Fruit fly (Drosophila melanogaster) whole organism, embryonic: ENCODE results near the gene rngo.
A peak's percentile ranks its signal among the peaks of the same experiment; 100 is the strongest.

Experiments used
- Adf1 ChIP-seq: fragments of 200-800 bp; sonication (Bioruptor generic); IDR thresholded peaks from 2 replicates; pipeline ENCODE4 v1.3.6; 2022; ENCODE audit warnings: missing biosample characterization, missing genetic modification characterization
- Atf6 ChIP-seq: fragments of 200-800 bp; sonication (Bioruptor generic); IDR thresholded peaks from 2 replicates; pipeline ENCODE4 v1.3.6; 2022; ENCODE audit warnings: missing biosample characterization, missing genetic modification characterization
- CG10979 ChIP-seq: fragments of 200-800 bp; sonication (Bioruptor generic); optimal IDR thresholded peaks from 2 replicates; lab custom pipeline; 2018; ENCODE audit warnings: missing biosample characterization, mild to moderate bottlenecking, missing genetic modification characterization, moderate library complexity
- CG12299 ChIP-seq: fragments of 200-800 bp; sonication (Bioruptor generic); optimal IDR thresholded peaks from 2 replicates; lab custom pipeline; 2018; ENCODE audit warnings: missing biosample characterization, mild to moderate bottlenecking, missing genetic modification characterization
- CG14014 ChIP-seq: fragments of 200-800 bp; sonication (Bioruptor generic); IDR thresholded peaks from 2 replicates; pipeline ENCODE4 v1.3.6; 2022; ENCODE audit warnings: missing biosample characterization, missing genetic modification characterization
- CG15514 ChIP-seq: fragments of 200-800 bp; sonication (Bioruptor generic); optimal IDR thresholded peaks from 3 replicates; lab custom pipeline; 2017; ENCODE audit warnings: missing biosample characterization, missing genetic modification characterization, mild to moderate bottlenecking, moderate library complexity, missing genetic modification reagents
- CG1602 ChIP-seq: fragments of 200-800 bp; sonication (Bioruptor generic); optimal IDR thresholded peaks from 3 replicates; lab custom pipeline; 2016; ENCODE audit warnings: missing biosample characterization, missing genetic modification characterization
- CG16863 ChIP-seq: fragments of 200-800 bp; sonication (Bioruptor generic); optimal IDR thresholded peaks from 3 replicates; lab custom pipeline; 2016; ENCODE audit warnings: missing biosample characterization, missing genetic modification characterization
- CG17385 ChIP-seq: fragments of 200-800 bp; sonication (Bioruptor generic); optimal IDR thresholded peaks from 3 replicates; lab custom pipeline; 2018; ENCODE audit warnings: missing biosample characterization, mild to moderate bottlenecking, missing genetic modification characterization
- CG17612 ChIP-seq: fragments of 200-800 bp; sonication (Bioruptor generic); IDR thresholded peaks from 2 replicates; pipeline ENCODE4 v1.3.6; 2022; ENCODE audit warnings: missing biosample characterization, missing genetic modification characterization
- CG2129 ChIP-seq: fragments of 200-800 bp; sonication (Bioruptor generic); IDR thresholded peaks from 2 replicates; pipeline ENCODE4 v1.3.6; 2022; ENCODE audit warnings: missing biosample characterization, missing genetic modification characterization; ENCODE audit not compliant: partially characterized antibody
- CG30020 ChIP-seq: fragments of 200-800 bp; optimal IDR thresholded peaks from 2 replicates; lab custom pipeline; 2019; ENCODE audit warnings: missing biosample characterization, mild to moderate bottlenecking, missing genetic modification characterization, moderate library complexity
- CG30403 ChIP-seq: fragments of 200-800 bp; sonication (Bioruptor generic); optimal IDR thresholded peaks from 3 replicates; lab custom pipeline; 2016; ENCODE audit warnings: missing biosample characterization, missing genetic modification characterization
- CG32767 ChIP-seq: fragments of 200-800 bp; sonication (Bioruptor generic); IDR thresholded peaks from 2 replicates; pipeline ENCODE4 v1.3.6; 2022; ENCODE audit warnings: missing biosample characterization, missing genetic modification characterization
- CG3407 ChIP-seq: fragments of 200-800 bp; sonication (Bioruptor generic); optimal IDR thresholded peaks from 2 replicates; lab custom pipeline; 2018; ENCODE audit warnings: missing biosample characterization, mild to moderate bottlenecking, missing genetic modification characterization
- CG34422 ChIP-seq: fragments of 200-800 bp; sonication (Bioruptor generic); IDR thresholded peaks from 3 replicates; pipeline ENCODE4 v1.3.6; 2022; ENCODE audit warnings: missing biosample characterization, missing genetic modification characterization
- CG4617 ChIP-seq: fragments of 200-800 bp; sonication (Bioruptor generic); optimal IDR thresholded peaks from 3 replicates; lab custom pipeline; 2016; ENCODE audit warnings: missing biosample characterization, missing genetic modification characterization, borderline replicate concordance
- CG5953 ChIP-seq: fragments of 200-800 bp; sonication (Bioruptor generic); IDR thresholded peaks from 2 replicates; pipeline ENCODE4 v1.3.6; 2022; ENCODE audit warnings: missing biosample characterization, missing genetic modification characterization
- CG6254 ChIP-seq: fragments of 200-800 bp; sonication (Bioruptor generic); optimal IDR thresholded peaks from 3 replicates; lab custom pipeline; 2017; ENCODE audit warnings: mild to moderate bottlenecking, missing biosample characterization, missing genetic modification reagents, missing genetic modification characterization
- CG8359 ChIP-seq: fragments of 200-800 bp; sonication (Bioruptor generic); optimal IDR thresholded peaks from 2 replicates; lab custom pipeline; 2017; ENCODE audit warnings: missing biosample characterization, mild to moderate bottlenecking, missing genetic modification characterization, borderline replicate concordance
- CG8944 ChIP-seq: fragments of 200-800 bp; sonication (Bioruptor generic); optimal IDR thresholded peaks from 3 replicates; lab custom pipeline; 2016; ENCODE audit warnings: missing biosample characterization, missing genetic modification characterization
- D ChIP-seq, 2 experiments: fragments of 200-800 bp in 1 of 2; fragments of >200 bp in 1 of 2; sonication (Bioruptor generic) in 1 of 2; optimal IDR thresholded peaks; 2 replicates in 1 of 2; 3 replicates in 1 of 2; lab custom pipeline; 2017; ENCODE audit warnings: mild to moderate bottlenecking in 1 of 2, missing biosample characterization in 1 of 2, missing genetic modification characterization in 1 of 2, missing genetic modification reagents in 1 of 2
- Doc2 ChIP-seq: fragments of 200-800 bp; sonication (Bioruptor generic); IDR thresholded peaks from 2 replicates; pipeline ENCODE4 v1.3.6; 2022; ENCODE audit warnings: missing biosample characterization, missing genetic modification characterization
- Dref ChIP-seq: fragments of 200-800 bp; sonication (Bioruptor generic); IDR thresholded peaks from 2 replicates; pipeline ENCODE4 v1.3.6; 2022; ENCODE audit warnings: missing biosample characterization, missing genetic modification characterization
- HLH54F ChIP-seq: fragments of 200-800 bp; sonication (Bioruptor generic); optimal IDR thresholded peaks from 3 replicates; lab custom pipeline; 2016; ENCODE audit warnings: missing biosample characterization, missing genetic modification characterization
- Hand ChIP-seq: fragments of 200-800 bp; sonication (Bioruptor generic); optimal IDR thresholded peaks from 2 replicates; lab custom pipeline; 2017; ENCODE audit warnings: mild to moderate bottlenecking, missing biosample characterization, missing genetic modification reagents, missing genetic modification characterization
- Myb ChIP-seq: fragments of 200-800 bp; sonication (Bioruptor generic); optimal IDR thresholded peaks from 2 replicates; lab custom pipeline; 2016; ENCODE audit warnings: missing biosample characterization, missing genetic modification characterization
- NC2α ChIP-seq: fragments of 200-800 bp; sonication (Bioruptor generic); optimal IDR thresholded peaks from 2 replicates; lab custom pipeline; 2016; ENCODE audit warnings: missing biosample characterization, missing genetic modification characterization
- NK7.1 ChIP-seq: fragments of 200-800 bp; sonication (Bioruptor generic); optimal IDR thresholded peaks from 3 replicates; lab custom pipeline; 2016; ENCODE audit warnings: missing biosample characterization, missing genetic modification characterization
- Sox102F ChIP-seq: fragments of 200-800 bp; sonication (Bioruptor generic); optimal IDR thresholded peaks from 2 replicates; lab custom pipeline; 2018; ENCODE audit warnings: missing biosample characterization, mild to moderate bottlenecking, missing genetic modification characterization, moderate library complexity
- Sry-δ ChIP-seq: fragments of 200-800 bp; sonication (Bioruptor generic); optimal IDR thresholded peaks from 2 replicates; lab custom pipeline; 2016; ENCODE audit warnings: missing biosample characterization, missing genetic modification characterization
- Taf1 ChIP-seq: fragments of 200-800 bp; sonication (Bioruptor generic); IDR thresholded peaks from 2 replicates; pipeline ENCODE4 v1.3.6; 2022; ENCODE audit warnings: missing biosample characterization, missing genetic modification characterization
- Vsx1 ChIP-seq: fragments of 200-800 bp; sonication (Bioruptor generic); optimal IDR thresholded peaks from 2 replicates; lab custom pipeline; 2017; ENCODE audit warnings: missing biosample characterization, mild to moderate bottlenecking, missing genetic modification characterization, missing genetic modification reagents
- da ChIP-seq: fragments of 200-800 bp; sonication (Bioruptor generic); optimal IDR thresholded peaks from 2 replicates; lab custom pipeline; 2016; ENCODE audit warnings: missing biosample characterization, missing genetic modification characterization
- danr ChIP-seq: fragments of 200-800 bp; sonication (Bioruptor generic); IDR thresholded peaks from 2 replicates; pipeline ENCODE4 v1.3.6; 2022; ENCODE audit warnings: missing biosample characterization, missing genetic modification characterization
- exex ChIP-seq: fragments of 200-800 bp; sonication (Bioruptor generic); optimal IDR thresholded peaks from 4 replicates; lab custom pipeline; 2018; ENCODE audit warnings: missing biosample characterization, mild to moderate bottlenecking, missing genetic modification characterization, moderate library complexity
- eyg ChIP-seq: fragments of 200-800 bp; sonication (Bioruptor generic); optimal IDR thresholded peaks from 3 replicates; lab custom pipeline; 2016; ENCODE audit warnings: missing biosample characterization, missing genetic modification characterization
- fd64A ChIP-seq: fragments of 200-800 bp; sonication (Bioruptor generic); optimal IDR thresholded peaks from 3 replicates; lab custom pipeline; 2018; ENCODE audit warnings: missing biosample characterization, mild to moderate bottlenecking, missing genetic modification characterization
- ind ChIP-seq: fragments of 200-800 bp; sonication (Bioruptor generic); optimal IDR thresholded peaks from 3 replicates; lab custom pipeline; 2016; ENCODE audit warnings: missing biosample characterization, missing genetic modification characterization
- inv ChIP-seq: fragments of 200-800 bp; sonication (Bioruptor generic); IDR thresholded peaks from 2 replicates; pipeline ENCODE4 v1.3.6; 2022; ENCODE audit warnings: missing biosample characterization, missing genetic modification characterization; ENCODE audit not compliant: partially characterized antibody
- lilli ChIP-seq: fragments of 200-800 bp; sonication (Bioruptor generic); optimal IDR thresholded peaks from 3 replicates; lab custom pipeline; 2016; ENCODE audit warnings: missing biosample characterization, missing genetic modification characterization
- lmd ChIP-seq: fragments of 200-800 bp; sonication (Bioruptor generic); IDR thresholded peaks from 2 replicates; pipeline ENCODE4 v1.3.6; 2022; ENCODE audit warnings: missing biosample characterization, missing genetic modification characterization
- nmo ChIP-seq: fragments of 200-800 bp; sonication (Bioruptor generic); optimal IDR thresholded peaks from 2 replicates; lab custom pipeline; 2018; ENCODE audit warnings: missing biosample characterization, mild to moderate bottlenecking, missing genetic modification characterization, moderate library complexity
- pita ChIP-seq: fragments of 200-800 bp; sonication (Bioruptor generic); optimal IDR thresholded peaks from 2 replicates; lab custom pipeline; 2017; ENCODE audit warnings: missing biosample characterization, mild to moderate bottlenecking, missing genetic modification characterization
- pzg ChIP-seq: fragments of 200-800 bp; sonication (Bioruptor generic); optimal IDR thresholded peaks from 3 replicates; lab custom pipeline; 2018; ENCODE audit warnings: missing biosample characterization, mild to moderate bottlenecking, missing genetic modification characterization, moderate library complexity
- ro ChIP-seq: fragments of 200-800 bp; sonication (Bioruptor generic); IDR thresholded peaks from 2 replicates; pipeline ENCODE4 v1.3.6; 2022; ENCODE audit warnings: missing biosample characterization, missing genetic modification characterization
- sim ChIP-seq: fragments of 200-800 bp; sonication (Bioruptor generic); IDR thresholded peaks from 2 replicates; pipeline ENCODE4 v1.3.6; 2022; ENCODE audit warnings: missing biosample characterization, missing genetic modification characterization
- sisA ChIP-seq: fragments of 200-800 bp; sonication (Bioruptor generic); IDR thresholded peaks from 2 replicates; pipeline ENCODE4 v1.3.6; 2022; ENCODE audit warnings: missing biosample characterization, missing genetic modification characterization
- so ChIP-seq: fragments of 200-800 bp; sonication (Bioruptor generic); IDR thresholded peaks from 3 replicates; pipeline ENCODE4 v1.3.6; 2022; ENCODE audit warnings: missing biosample characterization, missing genetic modification characterization
- ssp ChIP-seq: fragments of 200-800 bp; sonication (Bioruptor generic); IDR thresholded peaks from 2 replicates; pipeline ENCODE4 v1.3.6; 2022; ENCODE audit warnings: missing biosample characterization, missing genetic modification characterization
- yki ChIP-seq: fragments of >200 bp; optimal IDR thresholded peaks from 3 replicates; lab custom pipeline; 2018
- zfh1 ChIP-seq: fragments of 200-800 bp; sonication (Bioruptor generic); IDR thresholded peaks from 3 replicates; pipeline ENCODE4 v1.3.6; 2022; ENCODE audit warnings: missing biosample characterization, missing genetic modification characterization

The rngo gene

DNA sequence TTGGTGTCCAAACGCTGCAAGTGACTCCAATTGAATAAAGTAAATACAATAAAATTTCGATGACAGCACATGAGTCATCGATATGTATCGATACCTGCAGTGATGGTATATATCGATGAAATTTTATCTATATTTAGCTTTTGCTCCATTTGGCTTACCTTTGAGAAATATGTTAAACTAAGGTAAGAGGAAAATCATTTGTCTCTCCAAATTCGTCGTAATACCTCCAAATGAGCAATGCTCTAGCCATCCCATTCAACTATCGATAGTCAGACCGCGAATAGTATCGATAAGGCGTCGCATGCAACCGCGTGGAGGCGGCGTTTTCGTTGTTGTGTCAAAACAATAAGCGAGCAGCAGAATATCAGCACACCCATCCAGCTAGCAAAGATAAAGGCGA, at the start of gene rngo, which contains the start of gene Cdc50 (continued):
- TF ChIP-seq D (optimal IDR thresholded peaks at IDR 0.05; lab: Kevin White, UChicago) (no peak), D (GFP tag; optimal IDR thresholded peaks at IDR 0.05; lab: Kevin White, UChicago) (no peak), CG12299 (tag; lab: Kevin White, UChicago) (peak; percentile 6), exex (peak; percentile 4), Atf6 (GFP tag; lab: Robert Waterston, UW) (no peak), yki (lab: Kevin White, UChicago) (no peak), NK7.1 (no peak), CG14014 (GFP tag; lab: Robert Waterston, UW) (no peak), CG17612 (GFP tag; lab: Robert Waterston, UW) (no peak), CG1602 (GFP tag; lab: Kevin White, UChicago) (no peak), CG8944 (no peak), Taf1 (no peak), nmo (GFP tag; lab: Kevin White, UChicago) (peak; percentile 72), ind (GFP tag; lab: Kevin White, UChicago) (no peak), CG6254 (no peak), so (GFP tag; lab: Robert Waterston, UW) (no peak), CG30020 (tag; lab: Kevin White, UChicago) (peak; percentile 64), CG34422 (GFP tag; lab: Robert Waterston, UW) (0 out of 3 replicates have a peak, but pooled peaks have one; percentile 25), CG17385 (GFP tag; lab: Kevin White, UChicago) (peak; percentile 61), pita (GFP tag; lab: Kevin White, UChicago) (no peak), ro (no peak), Doc2 (no peak), CG10979 (tag; lab: Kevin White, UChicago) (peak; percentile 26), zfh1 (GFP tag; lab: Robert Waterston, UW) (no peak), lilli (GFP tag; lab: Kevin White, UChicago) (peak; percentile 29), CG8359 (GFP tag; lab: Kevin White, UChicago) (no peak), NC2α (GFP tag; lab: Kevin White, UChicago) (no peak), inv (GFP tag; lab: Robert Waterston, UW) (peak; percentile 96), HLH54F (GFP tag; lab: Kevin White, UChicago) (no peak), CG16863 (GFP tag; lab: Kevin White, UChicago) (no peak), eyg (GFP tag; lab: Kevin White, UChicago) (no peak), danr (no peak), lmd (GFP tag; lab: Robert Waterston, UW) (no peak), CG32767 (GFP tag; lab: Robert Waterston, UW) (no peak), da (GFP tag; lab: Kevin White, UChicago) (no peak), Sry-δ (GFP tag; lab: Kevin White, UChicago) (peak; percentile 92), CG4617 (peak; percentile 31), CG30403 (GFP tag; lab: Kevin White, UChicago) (peak; percentile 43), Hand (GFP tag; lab: Kevin White, UChicago) (no peak), ssp (no peak), CG5953 (GFP tag; lab: Robert Waterston, UW) (no peak), Myb (GFP tag; lab: Kevin White, UChicago) (peak; percentile 45), CG15514 (GFP tag; lab: Kevin White, UChicago) (no peak), pzg (GFP tag; lab: Kevin White, UChicago) (peak; percentile 75), CG3407 (GFP tag; lab: Kevin White, UChicago) (no peak), Dref (GFP tag; lab: Robert Waterston, UW) (peak; percentile 81), Sox102F (GFP tag; lab: Kevin White, UChicago) (no peak), sim (no peak), fd64A (no peak), CG2129 (GFP tag; lab: Robert Waterston, UW) (peak; percentile 99), Adf1 (0 out of 2 replicates have a peak, but pooled peaks have one; percentile 27), Vsx1 (no peak), sisA (no peak)
